Worm (Caenorhabditis elegans) whole organism, late embryonic: Measurements from ENCODE around the gene clec-59.

Source experiments
- Y22D7AL.16 ChIP-seq: sonication (generic microtip); optimal IDR thresholded peaks from 2 replicates; lab custom pipeline; 2016; ENCODE audit warnings: missing genetic modification characterization, missing compliant biosample characterization
- ahr-1 ChIP-seq: sonication (generic microtip); optimal IDR thresholded peaks from 2 replicates; lab custom pipeline; 2016; ENCODE audit warnings: missing genetic modification characterization, missing compliant biosample characterization
- ceh-18 ChIP-seq: sonication (generic microtip); optimal IDR thresholded peaks from 2 replicates; lab custom pipeline; 2016; ENCODE audit warnings: missing genetic modification characterization, missing compliant biosample characterization
- ceh-2 ChIP-seq: sonication (generic microtip); optimal IDR thresholded peaks from 2 replicates; lab custom pipeline; 2016; ENCODE audit warnings: missing genotype, missing genetic modification characterization, missing compliant biosample characterization
- ceh-22 ChIP-seq: sonication (generic microtip); optimal IDR thresholded peaks from 2 replicates; lab custom pipeline; 2017; ENCODE audit warnings: missing biosample characterization, missing genetic modification characterization
- ceh-24 ChIP-seq: sonication (generic microtip); optimal IDR thresholded peaks from 2 replicates; lab custom pipeline; 2016; ENCODE audit warnings: mild to moderate bottlenecking, missing genetic modification characterization, missing compliant biosample characterization
- ceh-30 ChIP-seq: fragments of 150-350 bp; optimal IDR thresholded peaks from 2 replicates; lab custom pipeline; 2014; ENCODE audit warnings: missing biosample characterization, missing genetic modification characterization
- ceh-31 ChIP-seq: sonication (generic microtip); optimal IDR thresholded peaks from 2 replicates; lab custom pipeline; 2016; ENCODE audit warnings: missing genetic modification characterization, missing compliant biosample characterization
- ceh-45 ChIP-seq: fragments of 200-800 bp; sonication (Bioruptor generic); IDR thresholded peaks from 2 replicates; pipeline ENCODE4 v1.3.6; 2022; ENCODE audit warnings: missing genetic modification reagents, missing genetic modification characterization, missing compliant biosample characterization
- ceh-48 ChIP-seq: sonication (generic microtip); optimal IDR thresholded peaks from 2 replicates; lab custom pipeline; 2016; ENCODE audit warnings: missing genetic modification characterization, inconsistent platforms, missing compliant biosample characterization
- ceh-6 ChIP-seq: fragments of 200-800 bp; sonication (Bioruptor generic); optimal IDR thresholded peaks from 2 replicates; lab custom pipeline; 2018; ENCODE audit warnings: mild to moderate bottlenecking, missing genetic modification characterization, missing compliant biosample characterization
- ceh-9 ChIP-seq: sonication (generic microtip); optimal IDR thresholded peaks from 2 replicates; lab custom pipeline; 2016; ENCODE audit warnings: mild to moderate bottlenecking, missing genetic modification characterization, inconsistent platforms, missing compliant biosample characterization
- che-1 ChIP-seq: sonication (generic microtip); optimal IDR thresholded peaks from 2 replicates; lab custom pipeline; 2016; ENCODE audit warnings: mild to moderate bottlenecking, missing genetic modification characterization, missing compliant biosample characterization
- dmd-4 ChIP-seq: sonication (generic microtip); optimal IDR thresholded peaks from 2 replicates; lab custom pipeline; 2016; ENCODE audit warnings: borderline replicate concordance, missing genetic modification characterization, missing compliant biosample characterization
- ets-4 ChIP-seq: sonication (generic microtip); optimal IDR thresholded peaks from 2 replicates; lab custom pipeline; 2016; ENCODE audit warnings: missing genetic modification characterization, missing compliant biosample characterization
- fkh-10 ChIP-seq: fragments of 150-350 bp; optimal IDR thresholded peaks from 2 replicates; lab custom pipeline; 2014; ENCODE audit warnings: missing biosample characterization, missing genetic modification reagents, missing genetic modification characterization
- hlh-6 ChIP-seq: sonication (generic microtip); optimal IDR thresholded peaks from 2 replicates; lab custom pipeline; 2016; ENCODE audit warnings: missing genotype, missing genetic modification characterization, missing compliant biosample characterization
- lin-11 ChIP-seq: fragments of 200-800 bp; sonication (Bioruptor generic); optimal IDR thresholded peaks from 2 replicates; lab custom pipeline; 2018; ENCODE audit warnings: mild to moderate bottlenecking, missing genetic modification characterization, missing compliant biosample characterization
- nhr-11 ChIP-seq: fragments of 150-350 bp; optimal IDR thresholded peaks from 2 replicates; lab custom pipeline; 2014; ENCODE audit warnings: missing biosample characterization, missing genetic modification characterization
- nhr-232 ChIP-seq: sonication (generic microtip); optimal IDR thresholded peaks from 2 replicates; lab custom pipeline; 2016; ENCODE audit warnings: missing genetic modification characterization, missing compliant biosample characterization
- npax-4 ChIP-seq: sonication (generic microtip); optimal IDR thresholded peaks from 2 replicates; lab custom pipeline; 2016; ENCODE audit warnings: missing genetic modification characterization, missing compliant biosample characterization
- pag-3 ChIP-seq: sonication (generic microtip); optimal IDR thresholded peaks from 2 replicates; lab custom pipeline; 2016; ENCODE audit warnings: missing compliant biosample characterization, missing genetic modification characterization, borderline replicate concordance
- pat-9 ChIP-seq: fragments of 200-800 bp; sonication (Bioruptor generic); optimal IDR thresholded peaks from 2 replicates; lab custom pipeline; 2018; ENCODE audit warnings: mild to moderate bottlenecking, missing genetic modification characterization, moderate library complexity, missing compliant biosample characterization
- pha-4 ChIP-seq: fragments of 150-350 bp; optimal IDR thresholded peaks from 2 replicates; lab custom pipeline; 2018; ENCODE audit warnings: missing biosample characterization, missing genetic modification reagents, missing genetic modification characterization
- pros-1 ChIP-seq: fragments of 150-350 bp; optimal IDR thresholded peaks from 2 replicates; lab custom pipeline; 2014; ENCODE audit warnings: missing biosample characterization, missing genetic modification reagents, missing genetic modification characterization
- sdc-2 ChIP-seq: sonication (generic microtip); optimal IDR thresholded peaks from 2 replicates; lab custom pipeline; 2016; ENCODE audit warnings: missing genotype, missing genetic modification characterization, missing compliant biosample characterization
- sox-2 ChIP-seq: fragments of 200-800 bp; sonication (Bioruptor generic); IDR thresholded peaks from 2 replicates; pipeline ENCODE4 v1.3.6; 2022; ENCODE audit warnings: missing genetic modification reagents, missing genetic modification characterization, missing compliant biosample characterization
- sox-4 ChIP-seq: sonication (generic microtip); optimal IDR thresholded peaks from 2 replicates; lab custom pipeline; 2017; ENCODE audit warnings: mild to moderate bottlenecking, missing genetic modification characterization, inconsistent platforms, missing compliant biosample characterization
- unc-3 ChIP-seq, 2 experiments: fragments of 200-800 bp in 1 of 2; sonication (Bioruptor generic) in 1 of 2; sonication (generic microtip) in 1 of 2; conservative IDR thresholded peaks in 1 of 2; optimal IDR thresholded peaks in 1 of 2; 2 replicates each; pipeline versions ENCODE4 v1.3.6 to Lab custom; 2016 to 2022; ENCODE audit warnings: missing compliant biosample characterization in 2 of 2, missing genetic modification characterization in 2 of 2, missing genetic modification reagents in 1 of 2
- ztf-16 ChIP-seq: sonication (generic microtip); optimal IDR thresholded peaks from 2 replicates; lab custom pipeline; 2017; ENCODE audit warnings: missing genetic modification characterization, missing compliant biosample characterization

The clec-59 gene

DNA sequence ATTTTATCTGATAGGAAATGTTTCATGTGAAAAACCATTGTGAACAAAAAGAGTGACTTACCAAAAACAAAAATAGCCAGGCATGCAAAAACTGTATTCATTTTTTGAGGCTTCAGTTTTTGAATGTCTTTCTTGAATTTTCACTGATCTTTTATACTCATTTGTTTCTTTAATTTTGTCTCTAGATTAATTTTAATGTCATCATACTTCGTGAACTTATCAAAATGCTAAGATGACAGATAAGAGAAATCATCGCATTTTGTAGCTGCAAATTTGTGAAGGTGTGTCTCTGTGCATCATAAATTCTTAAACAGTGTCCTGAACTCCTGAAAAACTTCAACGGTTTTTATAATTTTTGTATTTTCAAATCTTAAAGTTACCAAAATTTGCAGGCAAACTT lies 3.2 kb downstream of the clec-59 start, which contains the start of gene clec-58:
clec-58 (minus strand) TSS at position 101 of the 400 bp plus-strand sequence.
- no peak for TF ChIP-seq pag-3 (tag; lab: Kevin White, UChicago)
- no peak for TF ChIP-seq che-1 (tag; lab: Kevin White, UChicago)
- TF ChIP-seq fkh-10 (GFP tag; lab: Kevin White, UChicago) = no peak
- no peak for TF ChIP-seq lin-11 (tag; lab: Kevin White, UChicago)
- TF ChIP-seq sox-2 (GFP tag; lab: Robert Waterston, UW) = no peak
- TF ChIP-seq ceh-6 (GFP tag; lab: Kevin White, UChicago) = no peak
- no peak for TF ChIP-seq ceh-45 (GFP tag; lab: Robert Waterston, UW)
- no peak for TF ChIP-seq Y22D7AL.16
- no peak for TF ChIP-seq nhr-11 (tag; lab: Kevin White, UChicago)
- no peak for TF ChIP-seq ceh-24
- TF ChIP-seq, all 69 proteins: peak for 0

DNA sequence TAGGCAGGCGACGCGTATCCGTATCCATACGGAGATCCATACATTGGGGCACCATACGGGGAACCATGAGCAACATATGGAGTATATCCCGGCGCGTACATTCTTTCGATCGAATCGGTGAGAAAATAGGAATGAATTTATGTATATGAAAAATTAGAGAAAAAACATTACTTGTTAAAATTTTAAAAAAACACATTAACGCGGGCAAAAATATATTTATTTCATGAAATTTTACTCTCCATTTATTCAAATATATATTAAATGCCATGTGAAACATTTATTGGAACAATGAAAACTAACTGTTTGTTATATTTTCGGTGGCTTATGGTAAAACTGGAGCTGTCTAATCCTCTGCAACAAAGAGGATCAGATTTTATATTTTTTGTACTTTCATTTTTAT lies 7.5 kb downstream of the clec-59 start, which contains the start of gene ZK666.2:
ZK666.2 (minus strand) TSS at position 101 of the 400 bp plus-strand sequence.
- no peak for TF ChIP-seq pros-1 (tag; lab: Kevin White, UChicago)
- no peak for TF ChIP-seq ceh-2 (tag; lab: Kevin White, UChicago)
- no peak for TF ChIP-seq nhr-11 (tag; lab: Kevin White, UChicago)
- TF ChIP-seq ceh-6 (GFP tag; lab: Kevin White, UChicago) = no peak
- TF ChIP-seq ahr-1 (tag; lab: Kevin White, UChicago) = no peak
- no peak for TF ChIP-seq ceh-30 (tag; lab: Kevin White, UChicago)
- no peak for TF ChIP-seq hlh-6

DNA sequence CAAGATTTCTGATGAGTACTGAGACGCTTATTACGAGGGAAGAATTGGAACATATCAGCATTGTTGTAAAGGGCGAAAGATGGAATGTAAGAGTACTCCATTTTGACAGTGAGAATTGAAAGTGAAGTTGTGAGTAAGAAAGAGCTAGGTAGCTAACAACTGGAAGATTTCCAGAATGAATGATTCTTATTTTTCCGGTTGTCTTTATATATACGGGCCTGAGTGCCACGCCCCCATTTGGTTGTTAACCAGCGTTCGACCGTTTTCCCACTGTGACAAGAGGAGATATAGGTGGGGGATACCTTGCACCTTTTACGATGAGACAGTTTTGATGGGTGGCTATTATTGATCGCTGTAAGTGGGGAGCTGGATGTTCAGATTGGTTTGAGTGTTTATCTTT lies 8.0 kb downstream of the clec-59 start, which contains the start of gene ZK666.1:
ZK666.1 (minus strand) TSS at position 101 of the 400 bp plus-strand sequence.
- TF ChIP-seq sdc-2 = no peak
- TF ChIP-seq hlh-6 = no peak
- no peak for TF ChIP-seq fkh-10 (GFP tag; lab: Kevin White, UChicago)
- TF ChIP-seq sox-4 (tag; lab: Kevin White, UChicago) = no peak
- no peak for TF ChIP-seq ets-4 (tag; lab: Kevin White, UChicago)
- TF ChIP-seq dmd-4 (tag; lab: Kevin White, UChicago) = no peak
- TF ChIP-seq pha-4 = no peak
- no peak for TF ChIP-seq ceh-9 (tag; lab: Kevin White, UChicago)
- no peak for TF ChIP-seq ztf-16 (tag; lab: Kevin White, UChicago)
- no peak for TF ChIP-seq che-1 (tag; lab: Kevin White, UChicago)
- TF ChIP-seq nhr-232 (tag; lab: Kevin White, UChicago) = no peak
- no peak for TF ChIP-seq ceh-31 (tag; lab: Kevin White, UChicago)
- no peak for TF ChIP-seq ceh-22
- TF ChIP-seq npax-4 (tag; lab: Kevin White, UChicago) = no peak
- TF ChIP-seq, all 69 proteins: peak for 0

DNA sequence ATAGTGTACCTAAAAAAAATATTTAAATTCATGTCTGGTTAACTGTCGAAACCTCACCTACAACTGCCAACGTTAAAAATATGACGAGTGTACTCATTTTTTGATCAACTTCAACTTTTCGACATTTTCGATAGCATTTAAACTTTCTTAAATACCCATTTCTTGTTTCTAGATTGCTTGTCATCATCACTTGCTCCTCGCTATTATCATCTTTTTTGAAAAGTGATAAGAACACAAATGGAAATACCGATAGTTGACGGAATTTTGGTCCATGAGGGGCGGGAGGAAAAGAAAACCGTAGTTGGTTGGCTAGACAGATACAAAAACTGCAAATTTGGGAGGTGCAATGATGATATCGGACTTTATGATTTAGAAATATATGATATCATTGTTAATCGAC lies 9.1 kb downstream of the clec-59 start, which contains the start of gene clec-143:
clec-143 (minus strand) TSS at position 139 of the 400 bp plus-strand sequence.
- TF ChIP-seq unc-3 (GFP tag; conservative IDR thresholded peaks at IDR 0.05; lab: Robert Waterston, UW) (no peak), unc-3 (tag; optimal IDR thresholded peaks at IDR 0.05; lab: Kevin White, UChicago) (no peak), ceh-48 (tag; lab: Kevin White, UChicago) (no peak), npax-4 (tag; lab: Kevin White, UChicago) (no peak), ceh-18 (tag; lab: Kevin White, UChicago) (no peak), pat-9 (tag; lab: Kevin White, UChicago) (no peak), sdc-2 (no peak)

DNA sequence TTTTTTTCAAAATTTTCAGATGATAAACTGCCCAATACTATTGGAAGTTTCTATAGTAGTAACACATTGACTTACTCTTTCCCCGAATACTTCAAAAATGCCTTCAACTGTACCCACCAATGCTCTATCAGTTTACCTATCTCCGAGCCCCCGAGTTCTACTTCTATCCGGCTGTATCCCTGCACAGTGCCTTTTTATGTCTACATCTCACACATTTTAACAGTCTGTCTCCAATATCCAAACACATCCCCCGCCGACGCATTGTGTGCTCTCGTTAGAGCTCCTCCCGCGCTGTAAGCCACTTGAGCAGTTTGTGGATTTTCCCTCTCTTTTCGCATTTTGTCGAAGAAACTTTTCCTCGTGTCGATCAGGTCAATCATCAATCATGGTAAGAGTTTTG lies 12.7 kb downstream of the clec-59 start, which contains the start of gene tnc-2:
tnc-2 (plus strand) TSS at position 301 of the 400 bp plus-strand sequence.
- TF ChIP-seq ets-4 (tag; lab: Kevin White, UChicago) = no peak
- TF ChIP-seq lin-11 (tag; lab: Kevin White, UChicago) = no peak
- TF ChIP-seq, all 69 proteins: peak for 0
